Worm (Caenorhabditis elegans) whole organism, L1 larva: ENCODE measurements around the gene rabn-5.

Source experiments
- C16A3.4 ChIP-seq: fragments of 150-350 bp; optimal IDR thresholded peaks from 2 replicates; lab custom pipeline; 2014; ENCODE audit warnings: missing biosample characterization, missing genetic modification characterization
- aha-1 ChIP-seq: fragments of 150-350 bp; optimal IDR thresholded peaks from 2 replicates; lab custom pipeline; 2014; ENCODE audit warnings: missing biosample characterization, missing genetic modification characterization
- ama-1 ChIP-seq: fragments of 150-350 bp; optimal IDR thresholded peaks from 2 replicates; lab custom pipeline; 2014
- ceh-8 ChIP-seq: fragments of 200-800 bp; sonication (Bioruptor generic); optimal IDR thresholded peaks from 2 replicates; lab custom pipeline; 2018; ENCODE audit warnings: mild to moderate bottlenecking, missing genetic modification characterization, moderate library complexity, missing compliant biosample characterization
- ceh-82 ChIP-seq, 3 experiments: fragments of 150-350 bp in 1 of 3; sonication (generic microtip) in 2 of 3; optimal IDR thresholded peaks; 2 replicates each; lab custom pipeline; 2014 to 2017; ENCODE audit warnings: missing biosample characterization in 3 of 3, missing genetic modification characterization in 3 of 3
- ceh-88 ChIP-seq: fragments of 200-800 bp; sonication (Bioruptor generic); IDR thresholded peaks from 2 replicates; pipeline ENCODE4 v1.3.6; 2022; ENCODE audit warnings: missing genetic modification characterization, missing compliant biosample characterization
- ces-1 ChIP-seq: fragments of 150-350 bp; optimal IDR thresholded peaks from 2 replicates; lab custom pipeline; 2014; ENCODE audit warnings: missing biosample characterization, missing genetic modification reagents, missing genetic modification characterization
- dpl-1 ChIP-seq, 3 experiments: fragments of 150-350 bp in 2 of 3; sonication (generic microtip) in 1 of 3; optimal IDR thresholded peaks; 2 replicates each; lab custom pipeline; 2014 to 2017; ENCODE audit warnings: missing biosample characterization in 3 of 3, missing genetic modification characterization in 3 of 3, missing genetic modification reagents in 3 of 3
- efl-1 ChIP-seq, 4 experiments: fragments of 150-350 bp; optimal IDR thresholded peaks in 3 of 4; peaks in 1 of 4; 1 replicate in 1 of 4; 2 replicates in 3 of 4; lab custom pipeline; 2014; ENCODE audit warnings: missing biosample characterization in 2 of 4, missing genetic modification characterization in 2 of 4, missing genetic modification reagents in 2 of 4
- egl-27 ChIP-seq, 2 experiments: fragments of 150-350 bp in 1 of 2; sonication (generic microtip); optimal IDR thresholded peaks; 3 replicates each; lab custom pipeline; 2017 to 2018; ENCODE audit warnings: missing biosample characterization in 2 of 2, missing genetic modification characterization in 2 of 2, missing genetic modification reagents in 2 of 2
- elt-2 ChIP-seq: sonication (generic microtip); optimal IDR thresholded peaks from 2 replicates; lab custom pipeline; 2016; ENCODE audit warnings: missing genetic modification characterization, mild to moderate bottlenecking, inconsistent platforms, missing compliant biosample characterization, missing genetic modification reagents
- elt-3 ChIP-seq, 6 experiments: fragments of 150-350 bp in 1 of 6; sonication (generic microtip); optimal IDR thresholded peaks; 2 replicates each; lab custom pipeline; 2017 to 2018; ENCODE audit warnings: missing biosample characterization in 6 of 6, missing genetic modification characterization in 6 of 6, inconsistent platforms in 1 of 6
- fkh-4 ChIP-seq: sonication (generic microtip); optimal IDR thresholded peaks from 2 replicates; lab custom pipeline; 2016; ENCODE audit warnings: missing compliant biosample characterization, missing genetic modification characterization, borderline replicate concordance
- fos-1 ChIP-seq: fragments of 150-350 bp; optimal IDR thresholded peaks from 2 replicates; lab custom pipeline; 2014; ENCODE audit warnings: missing biosample characterization, missing genetic modification characterization
- grh-1 ChIP-seq: fragments of 200-800 bp; sonication (Bioruptor generic); IDR thresholded peaks from 2 replicates; pipeline ENCODE4 v1.3.6; 2022; ENCODE audit warnings: missing genetic modification reagents, missing genetic modification characterization, missing compliant biosample characterization
- hlh-17 ChIP-seq: fragments of 200-800 bp; sonication (Bioruptor generic); optimal IDR thresholded peaks from 2 replicates; lab custom pipeline; 2018; ENCODE audit warnings: missing genetic modification characterization, mild to moderate bottlenecking, missing compliant biosample characterization, moderate library complexity, borderline replicate concordance
- hlh-4 ChIP-seq: sonication (generic microtip); optimal IDR thresholded peaks from 2 replicates; lab custom pipeline; 2016; ENCODE audit warnings: mild to moderate bottlenecking, missing genetic modification characterization, missing compliant biosample characterization
- hpl-2 ChIP-seq: fragments of 150-350 bp; optimal IDR thresholded peaks from 2 replicates; lab custom pipeline; 2014; ENCODE audit warnings: missing biosample characterization, missing genetic modification reagents, missing genetic modification characterization
- irx-1 ChIP-seq: sonication (generic microtip); optimal IDR thresholded peaks from 2 replicates; lab custom pipeline; 2016; ENCODE audit warnings: missing genetic modification characterization, missing compliant biosample characterization
- isw-1 ChIP-seq: fragments of 200-800 bp; sonication (Bioruptor generic); IDR thresholded peaks from 2 replicates; pipeline ENCODE4 v1.3.6; 2022; ENCODE audit warnings: missing genetic modification characterization, missing compliant biosample characterization
- lin-13 ChIP-seq: fragments of 150-350 bp; optimal IDR thresholded peaks from 2 replicates; lab custom pipeline; 2014; ENCODE audit warnings: missing biosample characterization, missing genetic modification reagents, missing genetic modification characterization
- lin-14 ChIP-seq: fragments of 200-800 bp; sonication (Bioruptor generic); optimal IDR thresholded peaks from 2 replicates; lab custom pipeline; 2018; ENCODE audit warnings: mild to moderate bottlenecking, missing genetic modification characterization, moderate library complexity, missing compliant biosample characterization
- lin-35 ChIP-seq, 2 experiments: fragments of 150-350 bp; optimal IDR thresholded peaks; 2 replicates each; lab custom pipeline; 2014; ENCODE audit warnings: missing biosample characterization in 2 of 2, missing genetic modification characterization in 2 of 2, missing genetic modification reagents in 2 of 2
- lin-39 ChIP-seq: fragments of 150-350 bp; optimal IDR thresholded peaks from 2 replicates; lab custom pipeline; 2014; ENCODE audit warnings: missing biosample characterization, missing genetic modification reagents, missing genetic modification characterization
- lir-3 ChIP-seq: sonication (generic microtip); optimal IDR thresholded peaks from 2 replicates; lab custom pipeline; 2016; ENCODE audit warnings: mild to moderate bottlenecking, missing genetic modification characterization, moderate library complexity, missing compliant biosample characterization; ENCODE audit not compliant: poor library complexity
- mep-1 ChIP-seq: fragments of 150-350 bp; optimal IDR thresholded peaks from 2 replicates; lab custom pipeline; 2014; ENCODE audit warnings: missing biosample characterization, missing genetic modification characterization
- nhr-11 ChIP-seq: fragments of 150-350 bp; optimal IDR thresholded peaks from 2 replicates; lab custom pipeline; 2014; ENCODE audit warnings: missing biosample characterization, missing genetic modification characterization
- nhr-12 ChIP-seq: sonication (generic microtip); optimal IDR thresholded peaks from 2 replicates; lab custom pipeline; 2017; ENCODE audit warnings: missing biosample characterization, missing genetic modification characterization
- nhr-19 ChIP-seq: fragments of 200-800 bp; sonication (Bioruptor generic); conservative IDR thresholded peaks from 2 replicates; pipeline ENCODE4 v1.3.6; 2022; ENCODE audit warnings: missing genetic modification characterization, missing compliant biosample characterization
- nhr-20 ChIP-seq: sonication (generic microtip); optimal IDR thresholded peaks from 2 replicates; lab custom pipeline; 2016; ENCODE audit warnings: mild to moderate bottlenecking, missing genetic modification characterization, missing compliant biosample characterization
- nhr-28 ChIP-seq: fragments of 150-350 bp; optimal IDR thresholded peaks from 2 replicates; lab custom pipeline; 2014; ENCODE audit warnings: missing biosample characterization, missing genetic modification characterization
- nhr-47 ChIP-seq: sonication (generic microtip); optimal IDR thresholded peaks from 2 replicates; lab custom pipeline; 2016; ENCODE audit warnings: mild to moderate bottlenecking, missing genetic modification characterization, moderate library complexity, missing compliant biosample characterization
- nhr-71 ChIP-seq: sonication (generic microtip); optimal IDR thresholded peaks from 2 replicates; lab custom pipeline; 2016; ENCODE audit warnings: mild to moderate bottlenecking, missing genetic modification characterization, moderate library complexity, missing compliant biosample characterization
- nhr-76 ChIP-seq: sonication (generic microtip); optimal IDR thresholded peaks from 2 replicates; lab custom pipeline; 2017; ENCODE audit warnings: missing biosample characterization, missing genetic modification characterization
- nhr-84 ChIP-seq: sonication (generic microtip); optimal IDR thresholded peaks from 2 replicates; lab custom pipeline; 2017; ENCODE audit warnings: missing biosample characterization, missing genetic modification characterization
- nhr-85 ChIP-seq: sonication (generic microtip); peaks from one replicate; lab custom pipeline; 2016; ENCODE audit warnings: missing genetic modification characterization, inconsistent platforms, missing compliant biosample characterization
- nhr-90 ChIP-seq: sonication (generic microtip); optimal IDR thresholded peaks from 2 replicates; lab custom pipeline; 2016; ENCODE audit warnings: mild to moderate bottlenecking, missing genetic modification characterization, missing compliant biosample characterization; ENCODE audit not compliant: poor library complexity
- pqm-1 ChIP-seq: sonication (generic microtip); optimal IDR thresholded peaks from 3 replicates; lab custom pipeline; 2017; ENCODE audit warnings: missing biosample characterization, missing genetic modification characterization
- rnt-1 ChIP-seq: sonication (generic microtip); optimal IDR thresholded peaks from 2 replicates; lab custom pipeline; 2016; ENCODE audit warnings: mild to moderate bottlenecking, missing genetic modification characterization, moderate library complexity, missing compliant biosample characterization
- sox-4 ChIP-seq: sonication (generic microtip); optimal IDR thresholded peaks from 2 replicates; lab custom pipeline; 2016; ENCODE audit warnings: missing genetic modification characterization, missing compliant biosample characterization
- tbx-2 ChIP-seq: sonication (generic microtip); optimal IDR thresholded peaks from 2 replicates; lab custom pipeline; 2016; ENCODE audit warnings: missing genetic modification characterization, missing compliant biosample characterization
- unc-130 ChIP-seq: fragments of 150-350 bp; optimal IDR thresholded peaks from 2 replicates; lab custom pipeline; 2017; ENCODE audit warnings: missing biosample characterization, missing genetic modification characterization, inconsistent platforms
- unc-86 ChIP-seq: sonication (generic microtip); optimal IDR thresholded peaks from 2 replicates; lab custom pipeline; 2016; ENCODE audit warnings: missing genetic modification characterization, missing compliant biosample characterization
- unc-98 ChIP-seq: fragments of 200-800 bp; sonication (Bioruptor generic); IDR thresholded peaks from 2 replicates; pipeline ENCODE4 v1.3.6; 2022; ENCODE audit warnings: missing genetic modification characterization, missing compliant biosample characterization
- vab-15 ChIP-seq: sonication (generic microtip); optimal IDR thresholded peaks from 2 replicates; lab custom pipeline; 2017; ENCODE audit warnings: missing genotype, mild to moderate bottlenecking, missing genetic modification characterization, missing compliant biosample characterization
- zip-4 ChIP-seq: fragments of 200-800 bp; sonication (Bioruptor generic); optimal IDR thresholded peaks from 2 replicates; lab custom pipeline; 2018; ENCODE audit warnings: mild to moderate bottlenecking, missing genetic modification characterization, moderate library complexity, missing compliant biosample characterization
- ztf-11 ChIP-seq, 2 experiments: sonication (generic microtip); optimal IDR thresholded peaks; 2 replicates each; lab custom pipeline; 2016 to 2017; ENCODE audit warnings: missing genetic modification characterization in 2 of 2, missing biosample characterization in 1 of 2, missing compliant biosample characterization in 1 of 2
- ztf-4 ChIP-seq: fragments of 150-350 bp; optimal IDR thresholded peaks from 2 replicates; lab custom pipeline; 2014; ENCODE audit warnings: missing biosample characterization, missing genetic modification characterization

Gene rabn-5

ce11 chrIII:5835163-5835871 lies 29.0 kb upstream of the rabn-5 start (continued):
- peak; percentile 39 for TF ChIP-seq unc-130 (tag; lab: Kevin White, UChicago)
- TF ChIP-seq nhr-20 (tag; lab: Kevin White, UChicago), result peak; percentile 41
- peak; percentile 67 for TF ChIP-seq elt-2 (tag; lab: Kevin White, UChicago)
- peak in 5 of 6 experiments; percentile 71 to 99 (median 83) for TF ChIP-seq elt-3 (tag; optimal IDR thresholded peaks at IDR 0.05; lab: Kevin White, UChicago)

DNA sequence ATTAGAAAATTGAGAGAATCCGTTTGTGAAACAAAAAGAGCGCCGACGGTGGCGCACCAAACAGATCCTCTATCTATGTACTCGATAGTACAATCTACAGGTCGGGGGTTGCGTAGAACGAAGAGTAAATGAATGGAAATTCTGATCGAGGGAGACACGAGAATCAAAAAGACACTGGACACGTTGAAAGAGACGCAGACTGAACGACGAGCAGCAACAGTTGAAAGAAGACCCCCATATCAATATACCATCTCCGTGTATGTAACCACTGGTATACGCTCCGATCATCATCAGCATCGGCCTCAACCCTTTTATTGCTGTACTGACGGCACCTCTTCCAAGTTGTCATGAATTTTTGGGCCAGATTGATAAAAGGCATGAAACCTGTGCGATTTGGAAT lies 28.1 kb upstream of the rabn-5 start:
- TF ChIP-seq rnt-1 (tag; lab: Kevin White, UChicago) (no peak), unc-98 (no peak), ceh-82 (tag; optimal IDR thresholded peaks at IDR 0.05; lab: Kevin White, UChicago) (peak in 1 of 3 experiments; percentile 8), nhr-85 (peak; percentile 80), pqm-1 (no peak), elt-3 (tag; optimal IDR thresholded peaks at IDR 0.05; lab: Kevin White, UChicago) (no peak), unc-130 (tag; lab: Kevin White, UChicago) (no peak), nhr-19 (no peak; the same call in 1 of the 2 replicates), unc-86 (tag; lab: Kevin White, UChicago) (no peak), irx-1 (tag; lab: Kevin White, UChicago) (no peak), mep-1 (tag; lab: Kevin White, UChicago) (no peak), fkh-4 (tag; lab: Kevin White, UChicago) (no peak), hpl-2 (GFP tag; lab: Kevin White, UChicago) (no peak), ceh-88 (GFP tag; lab: Robert Waterston, UW) (no peak), dpl-1 (GFP tag; optimal IDR thresholded peaks at IDR 0.05; lab: Kevin White, UChicago) (no peak), nhr-11 (tag; lab: Kevin White, UChicago) (no peak), nhr-71 (tag; lab: Kevin White, UChicago) (peak; percentile 38), ztf-4 (no peak), elt-2 (tag; lab: Kevin White, UChicago) (no peak), nhr-76 (tag; lab: Kevin White, UChicago) (no peak), isw-1 (GFP tag; lab: Robert Waterston, UW) (no peak), nhr-84 (tag; lab: Kevin White, UChicago) (no peak), lin-35 (GFP tag; optimal IDR thresholded peaks at IDR 0.05; lab: Kevin White, UChicago) (no peak), nhr-90 (tag; lab: Kevin White, UChicago) (no peak), zip-4 (GFP tag; lab: Kevin White, UChicago) (no peak), nhr-12 (tag; lab: Kevin White, UChicago) (no peak), aha-1 (tag; lab: Kevin White, UChicago) (no peak), lin-14 (GFP tag; lab: Kevin White, UChicago) (peak; percentile 55), vab-15 (tag; lab: Kevin White, UChicago) (no peak), tbx-2 (no peak), hlh-17 (no peak), ces-1 (no peak), nhr-28 (tag; lab: Kevin White, UChicago) (no peak), nhr-20 (tag; lab: Kevin White, UChicago) (peak; percentile 16), nhr-47 (tag; lab: Kevin White, UChicago) (no peak), ceh-8 (GFP tag; lab: Kevin White, UChicago) (no peak), efl-1 (optimal IDR thresholded peaks at IDR 0.05; lab: Kevin White, UChicago) (no peak), efl-1 (GFP tag; optimal IDR thresholded peaks at IDR 0.05 in 1 of 2; lab: Kevin White, UChicago) (peak in 1 of 2 experiments; percentile 89), hlh-4 (tag; lab: Kevin White, UChicago) (no peak), C16A3.4 (tag; lab: Kevin White, UChicago) (no peak), grh-1 (GFP tag; lab: Robert Waterston, UW) (no peak), ama-1 (peak; percentile 38), sox-4 (tag; lab: Kevin White, UChicago) (no peak), fos-1 (no peak), lin-39 (no peak), lin-13 (GFP tag; lab: Kevin White, UChicago) (no peak), ztf-11 (tag; optimal IDR thresholded peaks at IDR 0.05; lab: Kevin White, UChicago) (no peak), lir-3 (tag; lab: Kevin White, UChicago) (no peak), egl-27 (tag; optimal IDR thresholded peaks at IDR 0.05; lab: Kevin White, UChicago) (no peak)
